Worm (Caenorhabditis elegans): ENCODE results near the gene frpr-18.

DNA sequence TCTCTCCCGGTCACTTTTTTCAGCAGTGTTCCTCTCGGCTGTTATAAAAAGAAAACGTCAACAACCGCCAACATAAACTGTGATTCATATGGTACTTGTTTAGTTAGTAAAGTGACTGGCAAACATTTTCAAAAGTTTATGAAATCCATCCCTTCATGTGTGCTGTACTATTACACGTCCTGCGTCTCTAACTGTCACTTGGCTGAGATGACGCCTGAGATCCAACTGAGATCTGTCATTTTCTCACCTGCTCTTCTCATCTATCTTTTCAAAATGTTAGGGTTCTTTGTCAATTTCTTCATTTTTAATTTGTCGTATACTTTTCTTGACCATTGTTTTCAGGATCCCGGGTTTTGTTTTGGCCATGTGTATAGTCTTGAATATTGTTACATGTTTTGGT lies 4.6 kb downstream of the frpr-18 start:
- no peak for TF ChIP-seq hsf-1 (GFP tag; IDR thresholded peaks at IDR 0.05)
- TF ChIP-seq die-1 (tag; optimal IDR thresholded peaks at IDR 0.05), result no peak
- TF ChIP-seq ama-1 (optimal IDR thresholded peaks at IDR 0.05), result no peak
- no peak for TF ChIP-seq ama-1 (GFP tag; optimal IDR thresholded peaks at IDR 0.05)
- TF ChIP-seq pbrm-1 (GFP tag; IDR thresholded peaks at IDR 0.05), result no peak
- TF ChIP-seq hlh-26 (GFP tag; conservative IDR thresholded peaks at IDR 0.05), result no peak
- no peak for TF ChIP-seq unc-130 (GFP tag; optimal IDR thresholded peaks at IDR 0.05)
- no peak for TF ChIP-seq F49E8.2 (tag; optimal IDR thresholded peaks at IDR 0.05; ENCODE audit: insufficient read depth)
